Fruit fly (Drosophila melanogaster) whole organism, pupa: Measurements from ENCODE around the gene Arl5.

Source experiments
- CG10348 ChIP-seq: fragments of 200-800 bp; sonication (Bioruptor generic); IDR thresholded peaks from 2 replicates; pipeline ENCODE4 v1.3.6; 2022; ENCODE audit warnings: missing biosample characterization, missing genetic modification characterization
- CG12605 ChIP-seq: fragments of 200-800 bp; sonication (Bioruptor generic); IDR thresholded peaks from 2 replicates; pipeline ENCODE4 v1.3.6; 2022; ENCODE audit warnings: missing biosample characterization, missing genetic modification characterization
- CG14655 ChIP-seq: fragments of 200-800 bp; sonication (Bioruptor generic); optimal IDR thresholded peaks from 3 replicates; lab custom pipeline; 2017; ENCODE audit warnings: mild to moderate bottlenecking, missing biosample characterization, missing genetic modification reagents, missing genetic modification characterization
- CG32121 ChIP-seq: fragments of 200-800 bp; sonication (Bioruptor generic); IDR thresholded peaks from 2 replicates; pipeline ENCODE4 v1.3.6; 2022; ENCODE audit warnings: missing biosample characterization, missing genetic modification characterization
- CG34367 ChIP-seq: fragments of 200-800 bp; sonication (Bioruptor generic); optimal IDR thresholded peaks from 2 replicates; lab custom pipeline; 2018; ENCODE audit warnings: missing biosample characterization, mild to moderate bottlenecking, missing genetic modification characterization
- CG8159 ChIP-seq: fragments of 200-800 bp; sonication (Bioruptor generic); optimal IDR thresholded peaks from 3 replicates; lab custom pipeline; 2018; ENCODE audit warnings: missing biosample characterization, mild to moderate bottlenecking, missing genetic modification characterization, moderate library complexity
- CG8301 ChIP-seq: fragments of 200-800 bp; sonication (Bioruptor generic); optimal IDR thresholded peaks from 2 replicates; lab custom pipeline; 2018; ENCODE audit warnings: missing biosample characterization, mild to moderate bottlenecking, missing genetic modification characterization
- D1 ChIP-seq: fragments of 200-800 bp; sonication (Bioruptor generic); optimal IDR thresholded peaks from 2 replicates; lab custom pipeline; 2018; ENCODE audit warnings: missing biosample characterization, mild to moderate bottlenecking, missing genetic modification characterization, moderate library complexity
- Pif1A ChIP-seq: fragments of 200-800 bp; sonication (Bioruptor generic); optimal IDR thresholded peaks from 3 replicates; lab custom pipeline; 2016; ENCODE audit warnings: missing biosample characterization, missing genetic modification characterization
- Snoo ChIP-seq: fragments of 200-800 bp; sonication (Bioruptor generic); optimal IDR thresholded peaks from 3 replicates; lab custom pipeline; 2017; ENCODE audit warnings: missing biosample characterization, mild to moderate bottlenecking, missing genetic modification characterization, inconsistent platforms
- rn ChIP-seq: fragments of 200-800 bp; sonication (Bioruptor generic); IDR thresholded peaks from 2 replicates; pipeline ENCODE4 v1.3.6; 2022; ENCODE audit warnings: missing biosample characterization, missing genetic modification characterization

DNA sequence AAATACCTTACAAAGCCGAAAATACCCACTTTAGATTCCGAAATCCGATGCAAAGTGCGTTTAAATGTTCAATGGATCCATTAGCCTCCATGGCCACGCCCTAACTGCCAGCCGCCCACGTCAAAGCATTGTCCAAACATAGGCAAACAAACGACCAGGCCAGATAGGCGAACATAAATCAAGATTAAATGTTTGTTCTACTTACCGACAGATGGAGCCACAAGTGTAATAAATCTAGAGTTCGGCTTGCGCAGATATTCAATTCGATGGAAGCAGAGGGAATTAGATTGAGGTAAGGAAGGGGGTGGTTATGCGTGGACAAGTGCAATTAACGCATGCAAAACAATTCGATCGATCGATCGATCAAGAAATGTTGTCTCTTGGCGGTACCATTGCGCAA is 24.2 kb upstream of the Arl5 start:
- TF ChIP-seq Pif1A (GFP tag; lab: Kevin White, UChicago) (no peak), CG12605 (GFP tag; lab: Robert Waterston, UW) (no peak), Snoo (tag; lab: Kevin White, UChicago) (no peak), CG14655 (GFP tag; lab: Kevin White, UChicago) (no peak), CG10348 (GFP tag; lab: Robert Waterston, UW) (no peak), CG34367 (tag; lab: Kevin White, UChicago) (no peak), CG32121 (GFP tag; lab: Robert Waterston, UW) (no peak), D1 (tag; lab: Kevin White, UChicago) (no peak), CG8159 (tag; lab: Kevin White, UChicago) (no peak), rn (GFP tag; lab: Robert Waterston, UW) (no peak), CG8301 (tag; lab: Kevin White, UChicago) (no peak)
